Fruit fly (Drosophila melanogaster): ENCODE results near the gene CG13930.

The CG13930 gene

DNA sequence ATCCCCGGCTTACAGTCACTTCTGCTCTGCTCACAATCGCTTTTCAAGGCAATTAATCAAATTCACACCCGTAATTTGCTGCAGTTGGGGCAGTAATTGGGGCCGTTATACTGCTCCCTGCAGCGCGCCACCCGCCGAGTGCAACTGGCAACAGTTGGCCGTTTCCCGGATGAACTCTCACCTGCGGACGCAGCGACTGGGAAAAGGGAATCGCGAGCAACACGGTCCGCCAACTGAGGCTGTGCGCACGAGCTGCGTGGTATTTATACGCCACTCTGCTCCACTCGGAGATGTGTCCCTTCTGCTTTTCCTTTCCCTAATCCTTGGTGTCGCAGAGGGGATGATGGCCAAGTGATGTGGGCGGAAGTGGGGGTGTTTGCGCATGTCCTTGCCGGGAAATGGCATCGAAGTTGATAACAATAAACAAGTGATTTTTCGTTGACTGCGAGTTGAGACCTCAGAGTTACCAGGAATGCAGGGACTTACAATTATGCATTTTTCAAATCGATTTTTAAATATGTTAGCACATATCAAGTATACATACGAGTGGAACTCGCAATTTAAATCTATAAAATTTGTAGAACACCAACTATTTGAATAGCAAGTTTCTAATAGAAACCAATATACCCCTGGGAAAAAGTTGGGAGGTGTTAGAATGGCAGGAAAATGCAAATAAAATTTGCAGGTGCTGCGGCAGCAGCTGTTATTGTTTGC, 43.3 kb downstream of the CG13930 start, which contains the start of gene GC:
Gene GC (minus strand): TSS at position 238 of the 714 bp plus-strand sequence.
- TF ChIP-seq Ets98B (GFP tag; IDR thresholded peaks at IDR 0.05) (0 out of 2 replicates have a peak, but pooled peaks have one; percentile 10), CG34367 (tag; optimal IDR thresholded peaks at IDR 0.05) (peak; percentile 13), CG12605 (GFP tag; IDR thresholded peaks at IDR 0.05) (peak; percentile 39; the same call in 1 of the 2 replicates), Snoo (tag; optimal IDR thresholded peaks at IDR 0.05) (no peak), CG15710 (tag; optimal IDR thresholded peaks at IDR 0.05) (peak; percentile 6), D1 (tag; optimal IDR thresholded peaks at IDR 0.05) (no peak)

dm6 chr3L:1628176-1628866, 44.2 kb downstream of the CG13930 start, which contains the start of gene CG13928:
CG13928 (minus strand) TSS chr3L:1628377.
- no peak for TF ChIP-seq Pif1B (GFP tag; optimal IDR thresholded peaks at IDR 0.05)
- TF ChIP-seq Snoo (tag; optimal IDR thresholded peaks at IDR 0.05), result no peak
- no peak for TF ChIP-seq CG34367 (tag; optimal IDR thresholded peaks at IDR 0.05)
- TF ChIP-seq D1 (tag; optimal IDR thresholded peaks at IDR 0.05), result no peak
- no peak for TF ChIP-seq CG4496 (GFP tag; IDR thresholded peaks at IDR 0.05)
- TF ChIP-seq EcR (GFP tag; optimal IDR thresholded peaks at IDR 0.05), result no peak
- no peak for TF ChIP-seq CG10348 (GFP tag; IDR thresholded peaks at IDR 0.05)
- TF ChIP-seq CG9948 (tag; optimal IDR thresholded peaks at IDR 0.05), result no peak
- TF ChIP-seq CG13204 (GFP tag; optimal IDR thresholded peaks at IDR 0.05), result peak; percentile 25

- TF ChIP-seq CG15710 (tag; optimal IDR thresholded peaks at IDR 0.05) (no peak), CG32121 (GFP tag; IDR thresholded peaks at IDR 0.05) (no peak), fd96Ca (GFP tag; IDR thresholded peaks at IDR 0.05) (no peak), CG13204 (GFP tag; optimal IDR thresholded peaks at IDR 0.05) (peak; percentile 12)
These were observed 45.6 kb downstream of the CG13930 start for dm6 chr3L:1626924-1627323.
